Fruit fly (Drosophila melanogaster): Measurements from ENCODE around the gene DIP1.

DNA sequence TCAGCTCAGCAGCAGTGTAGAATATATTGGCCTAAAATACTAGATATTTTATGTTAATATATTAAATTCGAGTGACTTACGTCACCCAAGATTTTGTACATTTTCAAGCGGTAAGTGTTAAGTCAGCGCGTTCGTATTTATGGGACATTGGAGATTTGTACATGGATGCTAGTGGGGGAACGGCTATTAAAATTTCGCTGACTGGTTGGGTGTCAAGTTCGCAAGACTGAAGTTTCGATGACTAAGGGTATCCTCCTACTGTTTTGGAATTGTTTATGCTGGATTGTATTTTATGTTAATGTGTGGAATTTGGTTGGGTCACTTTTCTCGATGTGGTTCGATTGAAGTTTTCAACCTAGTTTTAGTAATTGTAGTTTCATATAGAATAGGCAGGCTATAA, 2.3 kb upstream of the DIP1 start:
- TF ChIP-seq psq (optimal IDR thresholded peaks at IDR 0.05) (no peak), Myc (optimal IDR thresholded peaks at IDR 0.05) (no peak), ttk (optimal IDR thresholded peaks at IDR 0.05) (no peak), insv (optimal IDR thresholded peaks at IDR 0.05) (no peak)

Data from Kc167 (cell line).